Worm (Caenorhabditis elegans): ENCODE results near the gene brd-1.

DNA sequence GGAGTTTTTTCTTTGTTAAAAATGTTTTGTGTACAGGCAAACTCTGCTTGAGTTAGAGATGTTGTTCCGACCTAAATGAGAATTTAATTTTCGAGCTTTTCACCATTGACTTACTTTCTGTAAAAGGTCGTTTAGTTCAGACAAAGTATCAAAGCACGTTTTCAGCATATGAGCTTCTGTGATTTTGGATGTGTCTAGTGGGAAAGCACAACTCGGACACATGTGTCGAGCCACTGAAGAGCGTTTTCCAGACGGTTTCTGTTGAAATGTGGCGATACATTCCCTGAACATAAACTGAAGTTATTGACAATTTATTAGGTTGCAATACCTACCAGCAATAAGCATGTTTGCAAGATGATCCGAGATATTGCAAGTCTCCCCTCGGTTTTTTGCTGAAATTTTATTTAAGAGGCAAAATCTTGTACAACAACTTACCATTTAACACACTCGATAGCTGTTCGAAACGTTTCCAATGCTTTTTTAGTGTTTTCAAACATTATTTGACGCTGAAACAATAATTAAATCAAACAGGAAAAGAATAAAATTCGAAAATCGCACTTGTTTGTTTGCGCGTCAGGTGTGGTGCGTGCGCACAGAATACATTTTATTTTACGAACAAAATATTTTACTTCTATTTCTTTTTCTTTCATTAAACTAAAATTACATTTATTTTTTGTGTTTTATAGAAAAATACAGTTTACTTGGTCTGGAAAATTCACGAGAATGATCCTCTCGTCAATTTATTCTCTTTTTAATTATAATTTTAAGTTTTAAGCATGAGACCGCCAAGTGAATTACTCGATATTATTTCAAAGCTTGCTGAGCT lies at the start of gene brd-1, which contains the start of gene K04C2.2:
- no peak for TF ChIP-seq lin-13 (GFP tag; optimal IDR thresholded peaks at IDR 0.05)
- TF ChIP-seq ceh-16 (tag; optimal IDR thresholded peaks at IDR 0.05), result no peak
- no peak for TF ChIP-seq zag-1 (tag; optimal IDR thresholded peaks at IDR 0.05)
- TF ChIP-seq ZK546.5 (tag; optimal IDR thresholded peaks at IDR 0.05), result no peak
- TF ChIP-seq unc-55 (GFP tag; optimal IDR thresholded peaks at IDR 0.05), result peak; percentile 30
- no peak for TF ChIP-seq mab-5 (tag; optimal IDR thresholded peaks at IDR 0.05)
- TF ChIP-seq nhr-12 (tag; optimal IDR thresholded peaks at IDR 0.05), result no peak
- TF ChIP-seq nhr-6 (tag; optimal IDR thresholded peaks at IDR 0.05), result no peak
- no peak for TF ChIP-seq ceh-82 (tag; optimal IDR thresholded peaks at IDR 0.05)
- no peak for TF ChIP-seq R02D3.7 (tag; optimal IDR thresholded peaks at IDR 0.05)
- no peak for TF ChIP-seq lin-39 (tag; optimal IDR thresholded peaks at IDR 0.05)
